Worm (Caenorhabditis elegans) whole organism, L1 larva: ENCODE results near the gene hum-8.
A peak's percentile ranks its signal among the peaks of the same experiment; 100 is the strongest.

ENCODE experiments used
- C04F5.9 ChIP-seq: sonication (generic microtip); optimal IDR thresholded peaks from 2 replicates; lab custom pipeline; 2016; ENCODE audit warnings: missing genetic modification characterization, missing compliant biosample characterization
- F16B12.6 ChIP-seq: fragments of 150-350 bp; optimal IDR thresholded peaks from 2 replicates; lab custom pipeline; 2014; ENCODE audit warnings: missing biosample characterization, missing genetic modification characterization
- aha-1 ChIP-seq: fragments of 150-350 bp; optimal IDR thresholded peaks from 2 replicates; lab custom pipeline; 2014; ENCODE audit warnings: missing biosample characterization, missing genetic modification characterization
- alr-1 ChIP-seq: fragments of 200-800 bp; sonication (Bioruptor generic); optimal IDR thresholded peaks from 2 replicates; lab custom pipeline; 2018; ENCODE audit warnings: borderline replicate concordance, mild to moderate bottlenecking, missing genetic modification characterization, missing compliant biosample characterization
- blmp-1 ChIP-seq: fragments of 150-350 bp; optimal IDR thresholded peaks from 2 replicates; lab custom pipeline; 2014; ENCODE audit warnings: missing biosample characterization, missing genetic modification characterization
- ceh-63 ChIP-seq: fragments of 200-800 bp; sonication (Bioruptor generic); optimal IDR thresholded peaks from 2 replicates; lab custom pipeline; 2018; ENCODE audit warnings: mild to moderate bottlenecking, missing genetic modification characterization, missing compliant biosample characterization
- ceh-8 ChIP-seq: fragments of 200-800 bp; sonication (Bioruptor generic); optimal IDR thresholded peaks from 2 replicates; lab custom pipeline; 2018; ENCODE audit warnings: mild to moderate bottlenecking, missing genetic modification characterization, moderate library complexity, missing compliant biosample characterization
- dpl-1 ChIP-seq, 3 experiments: fragments of 150-350 bp in 2 of 3; sonication (generic microtip) in 1 of 3; optimal IDR thresholded peaks; 2 replicates each; lab custom pipeline; 2014 to 2017; ENCODE audit warnings: missing biosample characterization in 3 of 3, missing genetic modification characterization in 3 of 3, missing genetic modification reagents in 3 of 3
- dsc-1 ChIP-seq: sonication (generic microtip); optimal IDR thresholded peaks from 2 replicates; lab custom pipeline; 2016; ENCODE audit warnings: mild to moderate bottlenecking, missing genetic modification characterization, missing compliant biosample characterization
- efl-1 ChIP-seq, 4 experiments: fragments of 150-350 bp; optimal IDR thresholded peaks in 3 of 4; peaks in 1 of 4; 1 replicate in 1 of 4; 2 replicates in 3 of 4; lab custom pipeline; 2014; ENCODE audit warnings: missing biosample characterization in 2 of 4, missing genetic modification characterization in 2 of 4, missing genetic modification reagents in 2 of 4
- egl-13 ChIP-seq: sonication (generic microtip); optimal IDR thresholded peaks from 2 replicates; lab custom pipeline; 2016; ENCODE audit warnings: missing genotype, missing genetic modification reagents, missing genetic modification characterization, missing compliant biosample characterization
- egl-27 ChIP-seq, 2 experiments: fragments of 150-350 bp in 1 of 2; sonication (generic microtip); optimal IDR thresholded peaks; 3 replicates each; lab custom pipeline; 2017 to 2018; ENCODE audit warnings: missing biosample characterization in 2 of 2, missing genetic modification characterization in 2 of 2, missing genetic modification reagents in 2 of 2
- elt-2 ChIP-seq: sonication (generic microtip); optimal IDR thresholded peaks from 2 replicates; lab custom pipeline; 2016; ENCODE audit warnings: missing genetic modification characterization, mild to moderate bottlenecking, inconsistent platforms, missing compliant biosample characterization, missing genetic modification reagents
- ets-5 ChIP-seq: fragments of 200-800 bp; sonication (Bioruptor generic); IDR thresholded peaks from 2 replicates; pipeline ENCODE4 v1.3.6; 2022; ENCODE audit warnings: missing genetic modification characterization, missing compliant biosample characterization
- fkh-4 ChIP-seq: sonication (generic microtip); optimal IDR thresholded peaks from 2 replicates; lab custom pipeline; 2016; ENCODE audit warnings: missing compliant biosample characterization, missing genetic modification characterization, borderline replicate concordance
- hlh-17 ChIP-seq: fragments of 200-800 bp; sonication (Bioruptor generic); optimal IDR thresholded peaks from 2 replicates; lab custom pipeline; 2018; ENCODE audit warnings: missing genetic modification characterization, mild to moderate bottlenecking, missing compliant biosample characterization, moderate library complexity, borderline replicate concordance
- irx-1 ChIP-seq: sonication (generic microtip); optimal IDR thresholded peaks from 2 replicates; lab custom pipeline; 2016; ENCODE audit warnings: missing genetic modification characterization, missing compliant biosample characterization
- jun-1 ChIP-seq: fragments of 150-350 bp; optimal IDR thresholded peaks from 2 replicates; lab custom pipeline; 2014; ENCODE audit warnings: missing biosample characterization, missing genetic modification reagents, missing genetic modification characterization
- lin-13 ChIP-seq: fragments of 150-350 bp; optimal IDR thresholded peaks from 2 replicates; lab custom pipeline; 2014; ENCODE audit warnings: missing biosample characterization, missing genetic modification reagents, missing genetic modification characterization
- lin-14 ChIP-seq: fragments of 200-800 bp; sonication (Bioruptor generic); optimal IDR thresholded peaks from 2 replicates; lab custom pipeline; 2018; ENCODE audit warnings: mild to moderate bottlenecking, missing genetic modification characterization, moderate library complexity, missing compliant biosample characterization
- lir-3 ChIP-seq: sonication (generic microtip); optimal IDR thresholded peaks from 2 replicates; lab custom pipeline; 2016; ENCODE audit warnings: mild to moderate bottlenecking, missing genetic modification characterization, moderate library complexity, missing compliant biosample characterization; ENCODE audit not compliant: poor library complexity
- lsy-2 ChIP-seq, 2 experiments: fragments of 150-350 bp; optimal IDR thresholded peaks; 2 replicates each; lab custom pipeline; 2014; ENCODE audit warnings: missing biosample characterization in 2 of 2, missing genetic modification characterization in 2 of 2
- mab-9 ChIP-seq: fragments of 200-800 bp; sonication (Bioruptor generic); IDR thresholded peaks from 2 replicates; pipeline ENCODE4 v1.3.6; 2022; ENCODE audit warnings: missing genetic modification reagents, missing genetic modification characterization, missing compliant biosample characterization
- mdl-1 ChIP-seq, 2 experiments: fragments of 150-350 bp; optimal IDR thresholded peaks; 2 replicates each; lab custom pipeline; 2014 to 2017; ENCODE audit warnings: missing biosample characterization in 2 of 2, missing genetic modification characterization in 2 of 2, inconsistent platforms in 1 of 2
- nhr-28 ChIP-seq: fragments of 150-350 bp; optimal IDR thresholded peaks from 2 replicates; lab custom pipeline; 2014; ENCODE audit warnings: missing biosample characterization, missing genetic modification characterization
- nhr-71 ChIP-seq: sonication (generic microtip); optimal IDR thresholded peaks from 2 replicates; lab custom pipeline; 2016; ENCODE audit warnings: mild to moderate bottlenecking, missing genetic modification characterization, moderate library complexity, missing compliant biosample characterization
- nhr-85 ChIP-seq: sonication (generic microtip); peaks from one replicate; lab custom pipeline; 2016; ENCODE audit warnings: missing genetic modification characterization, inconsistent platforms, missing compliant biosample characterization
- nhr-90 ChIP-seq: sonication (generic microtip); optimal IDR thresholded peaks from 2 replicates; lab custom pipeline; 2016; ENCODE audit warnings: mild to moderate bottlenecking, missing genetic modification characterization, missing compliant biosample characterization; ENCODE audit not compliant: poor library complexity
- pqm-1 ChIP-seq: sonication (generic microtip); optimal IDR thresholded peaks from 3 replicates; lab custom pipeline; 2017; ENCODE audit warnings: missing biosample characterization, missing genetic modification characterization
- rnt-1 ChIP-seq: sonication (generic microtip); optimal IDR thresholded peaks from 2 replicates; lab custom pipeline; 2016; ENCODE audit warnings: mild to moderate bottlenecking, missing genetic modification characterization, moderate library complexity, missing compliant biosample characterization
- skn-1 ChIP-seq: fragments of 150-350 bp; optimal IDR thresholded peaks from 2 replicates; lab custom pipeline; 2014; ENCODE audit warnings: missing biosample characterization, missing genetic modification characterization
- snpc-4 ChIP-seq: fragments of 150-350 bp; optimal IDR thresholded peaks from 2 replicates; lab custom pipeline; 2014; ENCODE audit warnings: missing biosample characterization, missing genetic modification characterization
- sup-37 ChIP-seq: fragments of 200-800 bp; sonication (Bioruptor generic); optimal IDR thresholded peaks from 2 replicates; lab custom pipeline; 2018; ENCODE audit warnings: mild to moderate bottlenecking, missing genetic modification characterization, missing compliant biosample characterization
- swsn-7 ChIP-seq: sonication (generic microtip); optimal IDR thresholded peaks from 2 replicates; lab custom pipeline; 2016; ENCODE audit warnings: missing genetic modification characterization, missing compliant biosample characterization
- tbx-2 ChIP-seq: sonication (generic microtip); optimal IDR thresholded peaks from 2 replicates; lab custom pipeline; 2016; ENCODE audit warnings: missing genetic modification characterization, missing compliant biosample characterization
- tlp-1 ChIP-seq: fragments of 150-350 bp; optimal IDR thresholded peaks from 2 replicates; lab custom pipeline; 2014; ENCODE audit warnings: missing biosample characterization, missing genetic modification characterization
- unc-130 ChIP-seq: fragments of 150-350 bp; optimal IDR thresholded peaks from 2 replicates; lab custom pipeline; 2017; ENCODE audit warnings: missing biosample characterization, missing genetic modification characterization, inconsistent platforms
- unc-62 ChIP-seq: fragments of 150-350 bp; optimal IDR thresholded peaks from 2 replicates; lab custom pipeline; 2014; ENCODE audit warnings: missing biosample characterization, missing genetic modification reagents, missing genetic modification characterization
- unc-98 ChIP-seq: fragments of 200-800 bp; sonication (Bioruptor generic); IDR thresholded peaks from 2 replicates; pipeline ENCODE4 v1.3.6; 2022; ENCODE audit warnings: missing genetic modification characterization, missing compliant biosample characterization
- ztf-11 ChIP-seq, 2 experiments: sonication (generic microtip); optimal IDR thresholded peaks; 2 replicates each; lab custom pipeline; 2016 to 2017; ENCODE audit warnings: missing genetic modification characterization in 2 of 2, missing biosample characterization in 1 of 2, missing compliant biosample characterization in 1 of 2

The hum-8 gene

DNA sequence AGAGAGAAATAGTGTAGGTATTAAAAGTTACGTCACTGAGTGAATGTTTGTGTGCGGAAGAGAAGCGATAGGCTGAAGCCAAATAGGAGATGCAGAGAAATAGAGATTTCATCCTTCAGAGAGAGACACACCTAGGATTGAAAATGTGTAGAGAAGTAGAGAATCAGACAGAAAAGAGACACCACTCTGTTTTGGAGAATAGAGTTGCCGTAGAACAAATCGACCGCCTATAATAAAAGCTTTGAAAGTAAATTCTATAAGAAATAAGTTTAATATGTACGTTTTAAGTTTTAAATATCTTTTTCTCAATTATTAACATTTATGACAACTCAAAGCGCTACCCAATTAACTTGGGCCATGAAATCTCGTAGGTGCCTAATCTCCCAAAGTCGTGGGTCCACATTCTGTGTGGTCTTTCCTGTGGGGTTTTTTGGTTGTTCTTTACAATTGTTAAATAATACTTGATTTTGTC is 29.9 kb downstream of the hum-8 start, which contains the start of gene T07A9.12 (continued):
- TF ChIP-seq aha-1 (no peak), egl-27 (tag; optimal IDR thresholded peaks at IDR 0.05; lab: Kevin White, UChicago) (peak in 1 of 2 experiments; percentile 50), hlh-17 (GFP tag; lab: Kevin White, UChicago) (no peak), efl-1 (optimal IDR thresholded peaks at IDR 0.05; lab: Kevin White, UChicago) (peak; percentile 76 to 84), efl-1 (GFP tag; optimal IDR thresholded peaks at IDR 0.05 in 1 of 2; lab: Kevin White, UChicago) (peak; percentile 41 to 92), ceh-63 (no peak), mab-9 (GFP tag; lab: Robert Waterston, UW) (no peak), alr-1 (tag; lab: Kevin White, UChicago) (no peak), nhr-71 (peak; percentile 90), pqm-1 (tag; lab: Kevin White, UChicago) (peak; percentile 0), unc-98 (GFP tag; lab: Robert Waterston, UW) (peak; percentile 71), dsc-1 (tag; lab: Kevin White, UChicago) (peak; percentile 54), swsn-7 (tag; lab: Kevin White, UChicago) (peak; percentile 80), unc-62 (GFP tag; lab: Kevin White, UChicago) (no peak), lir-3 (tag; lab: Kevin White, UChicago) (peak; percentile 84), snpc-4 (tag; lab: Kevin White, UChicago) (no peak), ceh-8 (GFP tag; lab: Kevin White, UChicago) (no peak), unc-130 (tag; lab: Kevin White, UChicago) (peak; percentile 77), dpl-1 (GFP tag; optimal IDR thresholded peaks at IDR 0.05; lab: Kevin White, UChicago) (peak; percentile 38 to 42 (median 42)), blmp-1 (peak; percentile 32), lin-14 (no peak), ets-5 (GFP tag; lab: Robert Waterston, UW) (no peak), C04F5.9 (tag; lab: Kevin White, UChicago) (peak; percentile 51), F16B12.6 (tag; lab: Kevin White, UChicago) (peak; percentile 25), ztf-11 (tag; optimal IDR thresholded peaks at IDR 0.05; lab: Kevin White, UChicago) (peak in 1 of 2 experiments; percentile 43), tbx-2 (tag; lab: Kevin White, UChicago) (peak; percentile 82), mdl-1 (tag; optimal IDR thresholded peaks at IDR 0.05; lab: Kevin White, UChicago) (peak in 1 of 2 experiments; percentile 50), irx-1 (peak; percentile 35), egl-13 (tag; lab: Kevin White, UChicago) (peak; percentile 54), jun-1 (tag; lab: Kevin White, UChicago) (peak; percentile 63), nhr-85 (tag; lab: Kevin White, UChicago) (peak; percentile 78)

DNA sequence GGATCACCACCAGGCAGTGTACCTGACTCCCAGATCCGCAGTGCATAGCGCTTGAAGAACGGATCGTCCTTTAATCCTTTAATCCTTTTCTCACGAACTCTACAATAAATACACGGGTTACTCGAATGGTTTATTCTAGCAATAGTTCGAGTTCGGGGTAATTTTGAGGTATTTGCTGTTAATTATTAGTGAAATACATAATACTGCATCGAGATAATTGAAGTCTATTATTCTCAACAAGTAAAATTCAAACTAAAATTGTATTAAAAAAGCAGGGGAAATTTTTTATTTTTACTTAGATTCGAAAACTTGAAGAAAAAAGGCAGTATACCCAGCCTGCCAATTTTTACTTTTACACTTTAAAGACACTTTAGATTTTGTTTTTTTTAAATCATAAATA is 30.4 kb downstream of the hum-8 start, which contains the start of gene kgb-1:
kgb-1 (minus strand) TSS at position 101 of the 400 bp plus-strand sequence.
- TF ChIP-seq sup-37 (GFP tag; lab: Kevin White, UChicago) (no peak), tlp-1 (tag; lab: Kevin White, UChicago) (no peak)

DNA sequence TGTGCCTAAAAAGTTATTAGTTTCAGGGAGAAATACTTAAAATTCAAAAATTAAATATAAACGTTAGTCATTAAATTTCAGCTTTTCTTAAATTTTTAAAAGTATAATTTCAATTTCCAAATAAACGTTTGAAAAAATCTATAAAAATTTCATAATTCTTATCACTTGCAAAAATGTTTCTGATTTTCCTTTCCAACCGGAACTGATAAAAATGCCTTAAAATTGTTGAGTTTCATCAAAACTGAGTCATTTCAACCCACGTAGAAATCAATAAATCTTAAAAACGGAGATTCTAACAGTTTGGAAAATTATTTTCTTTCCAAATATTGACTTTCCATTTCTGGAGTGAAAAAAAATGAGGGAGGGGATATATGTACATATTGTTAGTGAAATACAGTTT is 31.5 kb downstream of the hum-8 start:
- peak; percentile 22 for TF ChIP-seq tlp-1 (tag; lab: Kevin White, UChicago)
- TF ChIP-seq elt-2: peak; percentile 28
- no peak for TF ChIP-seq C04F5.9 (tag; lab: Kevin White, UChicago)

DNA sequence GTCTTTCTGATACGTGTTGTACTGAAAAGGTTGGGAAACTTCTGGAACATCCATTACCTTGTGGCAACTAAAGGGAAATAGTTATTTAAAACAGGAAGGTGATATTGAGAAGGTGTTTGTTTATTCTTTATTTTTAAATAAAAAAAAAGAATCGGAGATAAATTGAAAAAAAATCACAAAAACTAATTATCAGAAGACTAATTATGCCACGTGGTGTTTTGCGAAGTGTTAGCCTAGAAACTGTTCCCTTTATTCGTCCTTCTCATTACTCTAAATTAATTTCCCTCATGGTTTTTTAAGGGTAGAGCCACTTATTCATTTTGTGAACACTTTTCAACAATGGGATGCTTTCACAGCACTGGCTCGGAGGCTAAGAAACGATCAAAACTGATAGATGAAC is 39.0 kb downstream of the hum-8 start, which contains the start of gene gpa-4:
gpa-4 (plus strand) TSS at position 301 of the 400 bp plus-strand sequence.
- TF ChIP-seq lsy-2 (tag; optimal IDR thresholded peaks at IDR 0.05; lab: Kevin White, UChicago) (no peak), fkh-4 (tag; lab: Kevin White, UChicago) (no peak), rnt-1 (tag; lab: Kevin White, UChicago) (no peak), mdl-1 (tag; optimal IDR thresholded peaks at IDR 0.05; lab: Kevin White, UChicago) (no peak), egl-13 (tag; lab: Kevin White, UChicago) (no peak), nhr-28 (no peak), lin-13 (GFP tag; lab: Kevin White, UChicago) (no peak), snpc-4 (tag; lab: Kevin White, UChicago) (no peak), skn-1 (tag; lab: Kevin White, UChicago) (no peak), nhr-90 (tag; lab: Kevin White, UChicago) (no peak)
